Fruit fly (Drosophila melanogaster): Measurements from ENCODE around the gene dib.
A peak's percentile ranks its signal among the peaks of the same experiment; 100 is the strongest.

- no peak for TF ChIP-seq CG10348 (GFP tag; IDR thresholded peaks at IDR 0.05)
- TF ChIP-seq EcR (GFP tag; optimal IDR thresholded peaks at IDR 0.05): peak; percentile 46
- no peak for TF ChIP-seq CG13204 (GFP tag; optimal IDR thresholded peaks at IDR 0.05)
- no peak for TF ChIP-seq gl (tag; optimal IDR thresholded peaks at IDR 0.05)
- no peak for TF ChIP-seq CG14655 (GFP tag; optimal IDR thresholded peaks at IDR 0.05)
- TF ChIP-seq CG9948 (tag; optimal IDR thresholded peaks at IDR 0.05): no peak
- no peak for TF ChIP-seq Pif1A (GFP tag; optimal IDR thresholded peaks at IDR 0.05)
- no peak for TF ChIP-seq rn (GFP tag; IDR thresholded peaks at IDR 0.05)
- no peak for TF ChIP-seq CG34367 (tag; optimal IDR thresholded peaks at IDR 0.05)
These were observed 34.5 kb downstream of the dib start for dm6 chr3L:4096546-4096945.

All from whole organism, pupa.